Fruit fly (Drosophila melanogaster): Measurements from ENCODE around the gene CG10747.

The CG10747 gene

dm6 chr2L:20086295-20087096 lies 4.7 kb downstream of the CG10747 start:
- TF ChIP-seq Eip78C (GFP tag), result peak; percentile 98
- TF ChIP-seq Lpt (GFP tag; optimal IDR thresholded peaks at IDR 0.05), result peak; percentile 93
- peak; percentile 98 for TF ChIP-seq fkh (GFP tag; optimal IDR thresholded peaks at IDR 0.05)
- peak; percentile 94 for TF ChIP-seq Hr4 (GFP tag; optimal IDR thresholded peaks at IDR 0.05)
- TF ChIP-seq cyc (GFP tag; optimal IDR thresholded peaks at IDR 0.05), result peak; percentile 88
- TF ChIP-seq salr (GFP tag; optimal IDR thresholded peaks at IDR 0.05), result peak; percentile 63 to 83
- TF ChIP-seq Met (GFP tag; optimal IDR thresholded peaks at IDR 0.05), result peak; percentile 92
- peak; percentile 85 for TF ChIP-seq Sox15 (GFP tag; optimal IDR thresholded peaks at IDR 0.05)
- TF ChIP-seq CG7368 (GFP tag; optimal IDR thresholded peaks at IDR 0.05), result peak; percentile 92
- TF ChIP-seq esn (GFP tag; optimal IDR thresholded peaks at IDR 0.05), result peak; percentile 95
- TF ChIP-seq CG3032 (tag; optimal IDR thresholded peaks at IDR 0.05), result peak; percentile 73
- peak; percentile 86 for TF ChIP-seq CG10669 (GFP tag; optimal IDR thresholded peaks at IDR 0.05)
- TF ChIP-seq CG6276 (GFP tag; optimal IDR thresholded peaks at IDR 0.05), result peak; percentile 91
- TF ChIP-seq CG1621 (tag; optimal IDR thresholded peaks at IDR 0.05), result peak; percentile 76
- TF ChIP-seq svp (GFP tag), result peak; percentile 98
- TF ChIP-seq Sox14 (GFP tag; optimal IDR thresholded peaks at IDR 0.05), result peak; percentile 95
- peak; percentile 91 for TF ChIP-seq Hr39 (GFP tag; optimal IDR thresholded peaks at IDR 0.05)
- TF ChIP-seq CG32006 (GFP tag; optimal IDR thresholded peaks at IDR 0.05), result peak; percentile 90
- peak; percentile 84 for TF ChIP-seq Ets21C (GFP tag; optimal IDR thresholded peaks at IDR 0.05)
- TF ChIP-seq CG34406 (GFP tag; optimal IDR thresholded peaks at IDR 0.05), result peak; percentile 93
- peak; percentile 90 for TF ChIP-seq lz (GFP tag; optimal IDR thresholded peaks at IDR 0.05)
- TF ChIP-seq fd59A (GFP tag; optimal IDR thresholded peaks at IDR 0.05), result peak; percentile 72
- TF ChIP-seq vri (GFP tag; optimal IDR thresholded peaks at IDR 0.05), result peak; percentile 96
- no peak for TF ChIP-seq Hr38 (GFP tag; optimal IDR thresholded peaks at IDR 0.05)
- TF ChIP-seq CG15336 (GFP tag; IDR thresholded peaks at IDR 0.05), result peak; percentile 97
- peak; percentile 98 for TF ChIP-seq eg (GFP tag; IDR thresholded peaks at IDR 0.05)
- peak; percentile 53 for TF ChIP-seq CG9139 (GFP tag; optimal IDR thresholded peaks at IDR 0.05)
- peak; percentile 90 for TF ChIP-seq CG8319 (GFP tag; optimal IDR thresholded peaks at IDR 0.05)
- TF ChIP-seq Gug (GFP tag; IDR thresholded peaks at IDR 0.05), result peak; percentile 96
- TF ChIP-seq CG8119 (GFP tag; IDR thresholded peaks at IDR 0.05), result peak; percentile 95
- TF ChIP-seq CG6808 (GFP tag; optimal IDR thresholded peaks at IDR 0.05), result peak; percentile 74
- peak; percentile 81 for TF ChIP-seq spab (GFP tag; optimal IDR thresholded peaks at IDR 0.05)
- TF ChIP-seq pdm3 (GFP tag; optimal IDR thresholded peaks at IDR 0.05), result peak; percentile 95
- TF ChIP-seq CG10631 (GFP tag; optimal IDR thresholded peaks at IDR 0.05), result peak; percentile 92
- peak; percentile 94 for TF ChIP-seq CG11762 (GFP tag; optimal IDR thresholded peaks at IDR 0.05; ENCODE audit: insufficient read depth)
- TF ChIP-seq CG11902 (GFP tag; optimal IDR thresholded peaks at IDR 0.05), result peak; percentile 84
- peak; percentile 15 to 71 for TF ChIP-seq ss (GFP tag; optimal IDR thresholded peaks at IDR 0.05)
- peak; percentile 94 for TF ChIP-seq Eip93F (GFP tag; optimal IDR thresholded peaks at IDR 0.05)
- TF ChIP-seq fd85E (GFP tag; optimal IDR thresholded peaks at IDR 0.05), result peak; percentile 64
- peak; percentile 93 for TF ChIP-seq net (GFP tag; optimal IDR thresholded peaks at IDR 0.05)
- peak; percentile 95 for TF ChIP-seq OdsH (GFP tag; optimal IDR thresholded peaks at IDR 0.05)
- peak; percentile 85 for TF ChIP-seq dac (GFP tag; optimal IDR thresholded peaks at IDR 0.05)
- peak; percentile 91 for TF ChIP-seq topi (GFP tag; optimal IDR thresholded peaks at IDR 0.05)
- peak; percentile 68 for TF ChIP-seq Blimp-1 (GFP tag; optimal IDR thresholded peaks at IDR 0.05)
- peak; percentile 88 for TF ChIP-seq achi (GFP tag; optimal IDR thresholded peaks at IDR 0.05)
- TF ChIP-seq CG6854 (GFP tag; optimal IDR thresholded peaks at IDR 0.05), result peak; percentile 66
- TF ChIP-seq CG3919 (GFP tag; optimal IDR thresholded peaks at IDR 0.05), result peak; percentile 92
- TF ChIP-seq CG6163 (GFP tag; IDR thresholded peaks at IDR 0.05), result peak; percentile 96
- TF ChIP-seq CG4318 (GFP tag; optimal IDR thresholded peaks at IDR 0.05), result peak; percentile 77
- TF ChIP-seq CG8632 (GFP tag; optimal IDR thresholded peaks at IDR 0.05), result peak; percentile 91

All from whole organism, prepupa.